Worm (Caenorhabditis elegans) whole organism, L2 larva: ENCODE data around the gene F43C11.11.

Source experiments
- snpc-4 ChIP-seq: fragments of 150-350 bp; optimal IDR thresholded peaks from 2 replicates; lab custom pipeline; 2014; ENCODE audit warnings: missing biosample characterization, missing genetic modification characterization
- unc-39 ChIP-seq: fragments of 150-350 bp; optimal IDR thresholded peaks from 2 replicates; lab custom pipeline; 2014; ENCODE audit warnings: missing biosample characterization, missing genetic modification characterization
- ztf-11 ChIP-seq: sonication (generic microtip); optimal IDR thresholded peaks from 2 replicates; lab custom pipeline; 2017; ENCODE audit warnings: missing biosample characterization, missing genetic modification characterization

ce11 chrII:2380174-2380573, 16.6 kb upstream of the F43C11.11 start, which contains the start of gene F16G10.7:
- TF ChIP-seq ztf-11 (tag; lab: Kevin White, UChicago): no peak
- no peak for TF ChIP-seq unc-39
- TF ChIP-seq snpc-4: no peak
